Worm (Caenorhabditis elegans) whole organism, mixed stage, embryonic: ENCODE measurements around the gene F36H12.3.

Experiments
- mep-1 ChIP-seq: fragments of 150-350 bp; optimal IDR thresholded peaks from 2 replicates; lab custom pipeline; 2017; ENCODE audit warnings: missing biosample characterization, missing genetic modification reagents, missing genetic modification characterization, inconsistent platforms
- pha-4 ChIP-seq: fragments of 150-350 bp; optimal IDR thresholded peaks from 2 replicates; lab custom pipeline; 2018; ENCODE audit warnings: missing biosample characterization, missing genetic modification reagents, missing genetic modification characterization
- snpc-4 ChIP-seq: fragments of 150-350 bp; optimal IDR thresholded peaks from 2 replicates; lab custom pipeline; 2014; ENCODE audit warnings: missing biosample characterization, missing genetic modification characterization
- sptf-1 ChIP-seq: sonication (generic microtip); optimal IDR thresholded peaks from 2 replicates; lab custom pipeline; 2017; ENCODE audit warnings: mild to moderate bottlenecking, missing genetic modification characterization, moderate library complexity, missing compliant biosample characterization
- tbx-8 ChIP-seq: fragments of 200-800 bp; sonication (Bioruptor generic); optimal IDR thresholded peaks from 2 replicates; lab custom pipeline; 2018; ENCODE audit warnings: mild to moderate bottlenecking, missing genetic modification characterization, moderate library complexity, missing compliant biosample characterization
- unc-120 ChIP-seq: sonication (generic microtip); optimal IDR thresholded peaks from 2 replicates; lab custom pipeline; 2017; ENCODE audit warnings: missing genetic modification characterization, missing compliant biosample characterization; ENCODE audit not compliant: poor library complexity, severe bottlenecking
- unc-39 ChIP-seq: fragments of 150-350 bp; optimal IDR thresholded peaks from 2 replicates; lab custom pipeline; 2014; ENCODE audit warnings: missing biosample characterization, missing genetic modification characterization
- unc-62 ChIP-seq: fragments of 150-350 bp; optimal IDR thresholded peaks from 2 replicates; lab custom pipeline; 2014; ENCODE audit warnings: missing biosample characterization, missing genetic modification reagents, missing genetic modification characterization

ce11 chrIV:5318835-5319303 lies 46.3 kb downstream of the F36H12.3 start, which contains the start of gene slc-46A:
- TF ChIP-seq pha-4 (tag; lab: Kevin White, UChicago) (no peak), unc-120 (tag; lab: Kevin White, UChicago) (no peak), unc-62 (GFP tag; lab: Kevin White, UChicago) (no peak), tbx-8 (GFP tag; lab: Kevin White, UChicago) (no peak), sptf-1 (tag; lab: Kevin White, UChicago) (no peak), unc-39 (tag; lab: Kevin White, UChicago) (no peak), mep-1 (tag; lab: Kevin White, UChicago) (no peak), snpc-4 (tag; lab: Kevin White, UChicago) (no peak)
